Fruit fly (Drosophila melanogaster) whole organism, embryonic: ENCODE measurements around the gene brv3.
A peak's percentile ranks its signal among the peaks of the same experiment; 100 is the strongest.

ENCODE experiments used
- Awh ChIP-seq: fragments of 200-800 bp; sonication (Bioruptor generic); IDR thresholded peaks from 2 replicates; pipeline ENCODE4, ENCODE4 v1.3.6; 2022; ENCODE audit warnings: missing biosample characterization, missing genetic modification characterization
- Bdp1 ChIP-seq: fragments of 200-800 bp; sonication (Bioruptor generic); optimal IDR thresholded peaks from 3 replicates; lab custom pipeline; 2016; ENCODE audit warnings: missing biosample characterization, missing genetic modification characterization
- CG1024 ChIP-seq: fragments of 200-800 bp; sonication (Bioruptor generic); IDR thresholded peaks from 2 replicates; pipeline ENCODE4 v1.3.6; 2022; ENCODE audit warnings: missing biosample characterization, missing genetic modification characterization
- CG10321 ChIP-seq: fragments of 200-800 bp; sonication (Bioruptor generic); IDR thresholded peaks from 2 replicates; pipeline ENCODE4 v1.3.6; 2022; ENCODE audit warnings: missing biosample characterization, missing genetic modification characterization
- CG10366 ChIP-seq: fragments of 200-800 bp; sonication (Bioruptor generic); IDR thresholded peaks from 2 replicates; pipeline ENCODE4 v1.3.6; 2022; ENCODE audit warnings: missing biosample characterization, missing genetic modification characterization
- CG12299 ChIP-seq: fragments of 200-800 bp; sonication (Bioruptor generic); optimal IDR thresholded peaks from 2 replicates; lab custom pipeline; 2018; ENCODE audit warnings: missing biosample characterization, mild to moderate bottlenecking, missing genetic modification characterization
- CG12744 ChIP-seq: fragments of 200-800 bp; sonication (Bioruptor generic); optimal IDR thresholded peaks from 2 replicates; lab custom pipeline; 2016; ENCODE audit warnings: missing biosample characterization, missing genetic modification characterization
- CG13296 ChIP-seq: fragments of 200-800 bp; sonication (Bioruptor generic); optimal IDR thresholded peaks from 3 replicates; lab custom pipeline; 2018; ENCODE audit warnings: missing biosample characterization, mild to moderate bottlenecking, missing genetic modification characterization
- CG16815 ChIP-seq: fragments of 200-800 bp; sonication (Bioruptor generic); optimal IDR thresholded peaks from 3 replicates; lab custom pipeline; 2017; ENCODE audit warnings: missing biosample characterization, mild to moderate bottlenecking, missing genetic modification characterization
- CG17328 ChIP-seq: fragments of 200-800 bp; sonication (Bioruptor generic); IDR thresholded peaks from 2 replicates; pipeline ENCODE4 v1.3.6; 2022; ENCODE audit warnings: missing biosample characterization, missing genetic modification characterization
- CG18764 ChIP-seq: fragments of 200-800 bp; sonication (Bioruptor generic); optimal IDR thresholded peaks from 3 replicates; lab custom pipeline; 2016; ENCODE audit warnings: missing biosample characterization, missing genetic modification characterization
- CG2199 ChIP-seq: fragments of 200-800 bp; sonication (Bioruptor generic); IDR thresholded peaks from 3 replicates; pipeline ENCODE4 v1.3.6; 2022; ENCODE audit warnings: missing biosample characterization, missing genetic modification characterization
- CG2712 ChIP-seq: fragments of 200-800 bp; optimal IDR thresholded peaks from 3 replicates; lab custom pipeline; 2019; ENCODE audit warnings: missing biosample characterization, mild to moderate bottlenecking, missing genetic modification characterization, moderate library complexity
- CG32772 ChIP-seq: fragments of 200-800 bp; sonication (Bioruptor generic); IDR thresholded peaks from 2 replicates; pipeline ENCODE4 v1.3.6; 2022; ENCODE audit warnings: missing biosample characterization, missing genetic modification characterization
- CG5953 ChIP-seq: fragments of 200-800 bp; sonication (Bioruptor generic); IDR thresholded peaks from 2 replicates; pipeline ENCODE4 v1.3.6; 2022; ENCODE audit warnings: missing biosample characterization, missing genetic modification characterization
- CG6175 ChIP-seq: fragments of 200-800 bp; sonication (Bioruptor generic); IDR thresholded peaks from 3 replicates; pipeline ENCODE4 v1.3.6; 2022; ENCODE audit warnings: missing biosample characterization, missing genetic modification characterization
- CG6854 ChIP-seq: fragments of 200-800 bp; sonication (Bioruptor generic); optimal IDR thresholded peaks from 3 replicates; lab custom pipeline; 2017; ENCODE audit warnings: missing biosample characterization, mild to moderate bottlenecking, missing genetic modification characterization
- CG7786 ChIP-seq: fragments of 200-800 bp; sonication (Bioruptor generic); optimal IDR thresholded peaks from 2 replicates; lab custom pipeline; 2016; ENCODE audit warnings: missing biosample characterization, missing genetic modification characterization
- CG7963 ChIP-seq: fragments of 200-800 bp; sonication (Bioruptor generic); IDR thresholded peaks from 3 replicates; pipeline ENCODE4 v1.3.6; 2022; ENCODE audit warnings: missing biosample characterization, missing genetic modification characterization; ENCODE audit not compliant: partially characterized antibody
- Dfd ChIP-seq, 2 experiments: fragments of >200 bp; optimal IDR thresholded peaks; 2 replicates each; lab custom pipeline; 2017; ENCODE audit warnings: missing biosample characterization in 2 of 2, missing genetic modification characterization in 2 of 2
- Dip2 ChIP-seq: fragments of 200-800 bp; sonication (Bioruptor generic); IDR thresholded peaks from 2 replicates; pipeline ENCODE4 v1.3.6; 2022; ENCODE audit warnings: missing biosample characterization, missing genetic modification characterization
- Dip3 ChIP-seq: fragments of 200-800 bp; sonication (Bioruptor generic); optimal IDR thresholded peaks from 3 replicates; lab custom pipeline; 2016; ENCODE audit warnings: missing biosample characterization, missing genetic modification characterization
- Drgx ChIP-seq: fragments of 200-800 bp; sonication (Bioruptor generic); IDR thresholded peaks from 2 replicates; pipeline ENCODE4 v1.3.6; 2022; ENCODE audit warnings: missing biosample characterization, missing genetic modification characterization
- HmgZ ChIP-seq: fragments of 200-800 bp; sonication (Bioruptor generic); optimal IDR thresholded peaks from 2 replicates; lab custom pipeline; 2018; ENCODE audit warnings: missing biosample characterization, mild to moderate bottlenecking, missing genetic modification characterization
- Hr39 ChIP-seq: fragments of >200 bp; optimal IDR thresholded peaks from 2 replicates; lab custom pipeline; 2017
- Hr51 ChIP-seq, 2 experiments: fragments of 200-800 bp; sonication (Bioruptor generic); optimal IDR thresholded peaks; 2 replicates in 1 of 2; 3 replicates in 1 of 2; lab custom pipeline; 2016 to 2018; ENCODE audit warnings: missing biosample characterization in 2 of 2, missing genetic modification characterization in 2 of 2, mild to moderate bottlenecking in 1 of 2, moderate library complexity in 1 of 2
- Kr ChIP-seq: fragments of 200-800 bp; sonication (Bioruptor generic); optimal IDR thresholded peaks from 2 replicates; lab custom pipeline; 2017; ENCODE audit warnings: missing biosample characterization, mild to moderate bottlenecking, missing genetic modification characterization
- Mes4 ChIP-seq: fragments of 200-800 bp; sonication (Bioruptor generic); optimal IDR thresholded peaks from 2 replicates; lab custom pipeline; 2016; ENCODE audit warnings: missing biosample characterization, missing genetic modification characterization
- Optix ChIP-seq: fragments of 200-800 bp; sonication (Bioruptor generic); IDR thresholded peaks from 3 replicates; pipeline ENCODE4 v1.3.6; 2022; ENCODE audit warnings: missing biosample characterization, missing genetic modification characterization
- Pdp1 ChIP-seq, 2 experiments: fragments of 200-800 bp; sonication (Bioruptor generic); optimal IDR thresholded peaks; 3 replicates each; lab custom pipeline; 2016; ENCODE audit warnings: missing biosample characterization in 2 of 2, missing genetic modification characterization in 2 of 2, mild to moderate bottlenecking in 1 of 2, moderate library complexity in 1 of 2
- Rx ChIP-seq: fragments of 200-800 bp; sonication (Bioruptor generic); IDR thresholded peaks from 2 replicates; pipeline ENCODE4 v1.3.6; 2022; ENCODE audit warnings: missing biosample characterization, missing genetic modification characterization
- Sox102F ChIP-seq: fragments of 200-800 bp; sonication (Bioruptor generic); optimal IDR thresholded peaks from 2 replicates; lab custom pipeline; 2018; ENCODE audit warnings: missing biosample characterization, mild to moderate bottlenecking, missing genetic modification characterization, moderate library complexity
- Sry-β ChIP-seq: fragments of 200-800 bp; sonication (Bioruptor generic); optimal IDR thresholded peaks from 2 replicates; lab custom pipeline; 2018; ENCODE audit warnings: missing biosample characterization, mild to moderate bottlenecking, missing genetic modification characterization, moderate library complexity
- Sry-δ ChIP-seq: fragments of 200-800 bp; sonication (Bioruptor generic); optimal IDR thresholded peaks from 2 replicates; lab custom pipeline; 2016; ENCODE audit warnings: missing biosample characterization, missing genetic modification characterization
- Ssrp ChIP-seq: fragments of 200-800 bp; sonication (Bioruptor generic); optimal IDR thresholded peaks from 2 replicates; lab custom pipeline; 2018; ENCODE audit warnings: missing biosample characterization, mild to moderate bottlenecking, missing genetic modification characterization, moderate library complexity
- Trl ChIP-seq, 3 experiments: fragments of >200 bp in 2 of 3; fragments of 200-800 bp in 1 of 3; sonication (Bioruptor generic) in 1 of 3; optimal IDR thresholded peaks; 2 replicates in 1 of 3; 3 replicates in 2 of 3; lab custom pipeline; 2016 to 2017; ENCODE audit warnings: missing biosample characterization in 1 of 3, missing genetic modification characterization in 1 of 3
- abd-A ChIP-seq: fragments of 200-800 bp; sonication (Bioruptor generic); optimal IDR thresholded peaks from 3 replicates; lab custom pipeline; 2019; ENCODE audit warnings: missing biosample characterization, mild to moderate bottlenecking, missing genetic modification characterization, moderate library complexity
- ato ChIP-seq: fragments of 200-800 bp; sonication (Bioruptor generic); IDR thresholded peaks from 2 replicates; pipeline ENCODE4 v1.3.6; 2022; ENCODE audit warnings: missing biosample characterization, missing genetic modification characterization; ENCODE audit not compliant: partially characterized antibody
- br ChIP-seq: fragments of >200 bp; optimal IDR thresholded peaks from 2 replicates; lab custom pipeline; 2017
- cad ChIP-seq: fragments of >200 bp; optimal IDR thresholded peaks from 2 replicates; lab custom pipeline; 2017; ENCODE audit warnings: missing biosample characterization, missing genetic modification characterization
- chinmo ChIP-seq: fragments of 200-800 bp; sonication (Bioruptor generic); IDR thresholded peaks from 4 replicates; pipeline ENCODE4 v1.3.6; 2022; ENCODE audit warnings: missing biosample characterization, missing genetic modification characterization; ENCODE audit not compliant: partially characterized antibody
- da ChIP-seq: fragments of 200-800 bp; sonication (Bioruptor generic); optimal IDR thresholded peaks from 2 replicates; lab custom pipeline; 2016; ENCODE audit warnings: missing biosample characterization, missing genetic modification characterization
- disco-r ChIP-seq: fragments of 200-800 bp; sonication (Bioruptor generic); optimal IDR thresholded peaks from 2 replicates; lab custom pipeline; 2016; ENCODE audit warnings: missing biosample characterization, missing genetic modification characterization
- gsb ChIP-seq: fragments of 200-800 bp; sonication (Bioruptor generic); IDR thresholded peaks from 2 replicates; pipeline ENCODE4 v1.3.6; 2022; ENCODE audit warnings: missing biosample characterization, missing genetic modification characterization
- hb ChIP-seq: fragments of 200-800 bp; sonication (Bioruptor generic); IDR thresholded peaks from 3 replicates; pipeline ENCODE4 v1.3.6; 2022; ENCODE audit warnings: missing biosample characterization, missing genetic modification characterization; ENCODE audit not compliant: partially characterized antibody
- nau ChIP-seq: fragments of 200-800 bp; sonication (Bioruptor generic); optimal IDR thresholded peaks from 3 replicates; lab custom pipeline; 2017; ENCODE audit warnings: missing biosample characterization, mild to moderate bottlenecking, missing genetic modification characterization, missing genetic modification reagents
- ro ChIP-seq: fragments of 200-800 bp; sonication (Bioruptor generic); IDR thresholded peaks from 2 replicates; pipeline ENCODE4 v1.3.6; 2022; ENCODE audit warnings: missing biosample characterization, missing genetic modification characterization
- sc ChIP-seq, 3 experiments: fragments of >200 bp in 2 of 3; fragments of 200-800 bp in 1 of 3; sonication (Bioruptor generic) in 1 of 3; optimal IDR thresholded peaks; 2 replicates in 2 of 3; 3 replicates in 1 of 3; lab custom pipeline; 2017; ENCODE audit warnings: mild to moderate bottlenecking in 1 of 3, missing biosample characterization in 1 of 3, missing genetic modification characterization in 1 of 3, missing genetic modification reagents in 1 of 3
- sd ChIP-seq: fragments of 200-800 bp; sonication (Bioruptor generic); optimal IDR thresholded peaks from 3 replicates; lab custom pipeline; 2018; ENCODE audit warnings: missing biosample characterization, mild to moderate bottlenecking, missing genetic modification characterization, moderate library complexity
- sob ChIP-seq: fragments of 200-800 bp; sonication (Bioruptor generic); IDR thresholded peaks from 2 replicates; pipeline ENCODE4 v1.3.6; 2022; ENCODE audit warnings: missing biosample characterization, missing genetic modification characterization
- ttk ChIP-seq: fragments of 200-800 bp; sonication (Bioruptor generic); IDR thresholded peaks from 2 replicates; pipeline ENCODE4 v2.1.2; 2022; ENCODE audit warnings: missing biosample characterization, missing genetic modification characterization

brv3 gene

DNA sequence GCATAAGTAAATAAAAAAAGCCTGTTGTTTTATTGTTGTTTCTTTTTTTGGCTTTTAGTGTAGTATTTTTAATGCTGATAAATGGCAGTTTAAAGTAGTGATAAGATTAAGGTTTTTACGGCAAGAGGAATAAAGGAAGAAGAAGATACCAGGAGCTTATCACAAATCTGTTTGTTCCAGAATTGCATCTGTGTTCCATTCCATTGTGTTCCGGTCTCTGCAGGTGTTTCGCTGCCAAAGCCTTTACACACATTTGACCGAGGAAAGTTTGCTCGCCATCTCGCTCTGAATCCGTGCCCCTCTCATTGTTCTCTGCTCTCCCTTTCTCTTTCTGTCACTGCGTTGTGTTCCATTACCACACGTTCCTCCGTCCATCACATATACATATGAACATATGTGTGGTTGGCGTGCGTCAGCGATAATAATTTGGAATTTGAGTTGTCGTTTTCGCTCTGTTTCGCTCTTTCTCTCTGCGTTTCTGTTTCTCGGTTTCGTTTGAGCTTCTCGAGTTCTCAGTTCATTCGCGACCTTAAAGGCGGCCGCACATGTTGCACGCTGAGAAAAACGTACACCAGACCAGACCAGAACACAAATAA is 34.0 kb upstream of the brv3 start (continued):
- peak; percentile 35 for TF ChIP-seq CG13296
- TF ChIP-seq da (GFP tag; lab: Kevin White, UChicago): no peak
- no peak for TF ChIP-seq CG16815 (GFP tag; lab: Kevin White, UChicago)
- no peak for TF ChIP-seq Sry-β (GFP tag; lab: Kevin White, UChicago)
- no peak for TF ChIP-seq CG5953 (GFP tag; lab: Robert Waterston, UW)
- TF ChIP-seq CG12299: no peak
- TF ChIP-seq cad (GFP tag; lab: Kevin White, UChicago): no peak
- TF ChIP-seq HmgZ (tag; lab: Kevin White, UChicago): peak; percentile 12
- TF ChIP-seq CG32772 (GFP tag; lab: Robert Waterston, UW): no peak
- no peak for TF ChIP-seq CG6854 (GFP tag; lab: Kevin White, UChicago)
- TF ChIP-seq Kr: no peak
- TF ChIP-seq CG17328 (GFP tag; lab: Robert Waterston, UW): no peak
- TF ChIP-seq ttk (GFP tag; lab: Robert Waterston, UW): no peak
- no peak for TF ChIP-seq gsb (GFP tag; lab: Robert Waterston, UW)
- peak; percentile 73 for TF ChIP-seq sd (tag; lab: Kevin White, UChicago)
- no peak for TF ChIP-seq CG10321 (GFP tag; lab: Robert Waterston, UW)
- no peak for TF ChIP-seq CG10366
- TF ChIP-seq nau (GFP tag; lab: Kevin White, UChicago): no peak
- TF ChIP-seq Sox102F (GFP tag; lab: Kevin White, UChicago): peak; percentile 69
- no peak for TF ChIP-seq CG6175 (GFP tag; lab: Robert Waterston, UW)
- peak; percentile 93 for TF ChIP-seq chinmo
- no peak for TF ChIP-seq Awh (GFP tag; lab: Robert Waterston, UW)
- no peak for TF ChIP-seq Optix (GFP tag; lab: Robert Waterston, UW)
- no peak for TF ChIP-seq CG1024
- no peak for TF ChIP-seq hb (GFP tag; lab: Robert Waterston, UW)
- TF ChIP-seq Dip2 (GFP tag; lab: Robert Waterston, UW): no peak
- no peak for TF ChIP-seq Pdp1 (GFP tag; optimal IDR thresholded peaks at IDR 0.05; lab: Kevin White, UChicago)
- TF ChIP-seq Bdp1 (GFP tag; lab: Kevin White, UChicago): no peak
- TF ChIP-seq Ssrp (tag; lab: Kevin White, UChicago): no peak
- 0 out of 2 replicates have a peak, but pooled peaks have one; percentile 11 for TF ChIP-seq Drgx (GFP tag; lab: Robert Waterston, UW)
- no peak for TF ChIP-seq CG12744 (GFP tag; lab: Kevin White, UChicago)
- no peak for TF ChIP-seq ato (GFP tag; lab: Robert Waterston, UW)
- no peak for TF ChIP-seq CG7963 (GFP tag; lab: Robert Waterston, UW)
- TF ChIP-seq disco-r: no peak
- TF ChIP-seq Hr51 (GFP tag; optimal IDR thresholded peaks at IDR 0.05; lab: Kevin White, UChicago): no peak
- TF ChIP-seq abd-A: no peak
- no peak for TF ChIP-seq Mes4 (GFP tag; lab: Kevin White, UChicago)
- TF ChIP-seq Hr39 (lab: Kevin White, UChicago): no peak
- TF ChIP-seq br (lab: Kevin White, UChicago): no peak
- no peak for TF ChIP-seq Dfd (GFP tag; optimal IDR thresholded peaks at IDR 0.05; lab: Kevin White, UChicago)
- peak; percentile 58 to 93 for TF ChIP-seq Trl (optimal IDR thresholded peaks at IDR 0.05; lab: Kevin White, UChicago)
- TF ChIP-seq Trl (GFP tag; optimal IDR thresholded peaks at IDR 0.05; lab: Kevin White, UChicago): peak; percentile 42
- TF ChIP-seq CG7786 (GFP tag; lab: Kevin White, UChicago): no peak
- no peak for TF ChIP-seq Rx
- no peak for TF ChIP-seq CG2199 (GFP tag; lab: Robert Waterston, UW)
- no peak for TF ChIP-seq Sry-δ (GFP tag; lab: Kevin White, UChicago)
- no peak for TF ChIP-seq ro (GFP tag; lab: Robert Waterston, UW)
- no peak for TF ChIP-seq Dip3 (GFP tag; lab: Kevin White, UChicago)
- TF ChIP-seq sc (optimal IDR thresholded peaks at IDR 0.05; lab: Kevin White, UChicago): no peak
- no peak for TF ChIP-seq sc (GFP tag; optimal IDR thresholded peaks at IDR 0.05; lab: Kevin White, UChicago)
- no peak for TF ChIP-seq CG2712 (tag; lab: Kevin White, UChicago)
- no peak for TF ChIP-seq CG18764 (GFP tag; lab: Kevin White, UChicago)
- no peak for TF ChIP-seq sob (GFP tag; lab: Robert Waterston, UW)
